Worm (Caenorhabditis elegans): ENCODE results near the gene R08C7.5.

- no peak for TF ChIP-seq flt-1 (GFP tag; IDR thresholded peaks at IDR 0.05)
- TF ChIP-seq ztf-29 (GFP tag; IDR thresholded peaks at IDR 0.05), result no peak
- no peak for TF ChIP-seq ref-1 (GFP tag; conservative IDR thresholded peaks at IDR 0.05)
- no peak for TF ChIP-seq T22C8.4 (GFP tag; IDR thresholded peaks at IDR 0.05)
These were observed 21.3 kb upstream of the R08C7.5 start for ce11 chrIV:4408714-4409113.
